Worm (Caenorhabditis elegans) whole organism, L4/young adult: ENCODE data around the gene tag-180.

ENCODE experiments used
- dao-5 ChIP-seq: sonication (generic microtip); optimal IDR thresholded peaks from 2 replicates; lab custom pipeline; 2016; ENCODE audit warnings: missing genotype, missing genetic modification characterization, moderate library complexity, missing compliant biosample characterization
- him-1 ChIP-seq: sonication (generic microtip); optimal IDR thresholded peaks from 2 replicates; lab custom pipeline; 2016; ENCODE audit warnings: missing genotype, missing genetic modification reagents, missing genetic modification characterization, missing compliant biosample characterization

- no peak for TF ChIP-seq dao-5
- no peak for TF ChIP-seq him-1 (tag; lab: Kevin White, UChicago)
These were observed 53.7 kb downstream of the tag-180 start for ce11 chrII:11275484-11275883.
